Worm (Caenorhabditis elegans) whole organism, L4 larva: ENCODE data around the gene pbs-6.
A peak's percentile ranks its signal among the peaks of the same experiment; 100 is the strongest.

Experiments used
- D1046.2 ChIP-seq: fragments of 200-800 bp; sonication (Bioruptor generic); IDR thresholded peaks from 2 replicates; pipeline ENCODE4 v1.3.6; 2022; ENCODE audit warnings: missing genetic modification characterization, missing compliant biosample characterization
- F10B5.3 ChIP-seq: sonication (generic microtip); optimal IDR thresholded peaks from 2 replicates; lab custom pipeline; 2016; ENCODE audit warnings: mild to moderate bottlenecking, missing genetic modification characterization, missing compliant biosample characterization
- F26F4.8 ChIP-seq: fragments of 200-800 bp; sonication (Bioruptor generic); conservative IDR thresholded peaks from 2 replicates; pipeline ENCODE4 v1.3.6; 2022; ENCODE audit warnings: missing genetic modification characterization, missing compliant biosample characterization
- F37D6.2 ChIP-seq: sonication (generic microtip); optimal IDR thresholded peaks from 2 replicates; lab custom pipeline; 2016; ENCODE audit warnings: mild to moderate bottlenecking, missing genetic modification characterization, missing compliant biosample characterization
- R02D3.7 ChIP-seq: fragments of 150-350 bp; sonication (generic microtip); optimal IDR thresholded peaks from 3 replicates; lab custom pipeline; 2014; ENCODE audit warnings: missing biosample characterization, missing genetic modification characterization
- T20F7.1 ChIP-seq: fragments of 200-800 bp; sonication (Bioruptor generic); optimal IDR thresholded peaks from 2 replicates; lab custom pipeline; 2018; ENCODE audit warnings: mild to moderate bottlenecking, missing genetic modification characterization, missing compliant biosample characterization
- Y105C5A.15 ChIP-seq: fragments of 200-800 bp; sonication (Bioruptor generic); IDR thresholded peaks from 2 replicates; pipeline ENCODE4 v1.3.6; 2022; ENCODE audit warnings: missing genetic modification characterization, missing compliant biosample characterization
- Y48G9A.11 ChIP-seq: fragments of 200-800 bp; sonication (Bioruptor generic); IDR thresholded peaks from 2 replicates; pipeline ENCODE4 v1.3.6; 2022; ENCODE audit warnings: missing genetic modification reagents, missing genetic modification characterization, missing compliant biosample characterization
- aha-1 ChIP-seq: fragments of 150-350 bp; peaks from one replicate; lab custom pipeline; 2014; ENCODE audit warnings: missing biosample characterization, missing genetic modification characterization
- aly-2 ChIP-seq: sonication (generic microtip); optimal IDR thresholded peaks from 2 replicates; lab custom pipeline; 2018; ENCODE audit warnings: missing biosample characterization, missing genetic modification characterization
- arid-1 ChIP-seq: fragments of 200-800 bp; sonication (Bioruptor generic); conservative IDR thresholded peaks from 2 replicates; pipeline ENCODE4 v1.3.6; 2022; ENCODE audit warnings: missing genetic modification reagents, missing genetic modification characterization, missing compliant biosample characterization
- attf-4 ChIP-seq: sonication (generic microtip); optimal IDR thresholded peaks from 3 replicates; lab custom pipeline; 2017; ENCODE audit warnings: missing biosample characterization, missing genetic modification characterization
- ceh-20 ChIP-seq: fragments of 200-800 bp; sonication (Bioruptor generic); IDR thresholded peaks from 2 replicates; pipeline ENCODE4 v1.3.6; 2022; ENCODE audit warnings: missing genetic modification reagents, missing genetic modification characterization, missing compliant biosample characterization
- ceh-62 ChIP-seq: sonication (generic microtip); optimal IDR thresholded peaks from 2 replicates; lab custom pipeline; 2017; ENCODE audit warnings: missing biosample characterization, missing genetic modification characterization
- ceh-82 ChIP-seq: sonication (generic microtip); optimal IDR thresholded peaks from 2 replicates; lab custom pipeline; 2017; ENCODE audit warnings: missing biosample characterization, missing genetic modification characterization
- cey-2 ChIP-seq: sonication (generic microtip); optimal IDR thresholded peaks from 3 replicates; lab custom pipeline; 2017; ENCODE audit warnings: missing genetic modification characterization, mild to moderate bottlenecking, missing compliant biosample characterization, antibody characterized with exemption, borderline replicate concordance; ENCODE audit not compliant: insufficient read depth
- dmd-8 ChIP-seq: fragments of 200-800 bp; sonication (Bioruptor generic); IDR thresholded peaks from 2 replicates; pipeline ENCODE4 v1.3.6; 2022; ENCODE audit warnings: missing genetic modification characterization, missing compliant biosample characterization
- dmd-9 ChIP-seq: fragments of 200-800 bp; sonication (Bioruptor generic); IDR thresholded peaks from 2 replicates; pipeline ENCODE4 v1.3.6; 2022; ENCODE audit warnings: missing genetic modification reagents, missing genetic modification characterization, missing compliant biosample characterization
- dpl-1 ChIP-seq: fragments of 150-350 bp; optimal IDR thresholded peaks from 2 replicates; lab custom pipeline; 2014; ENCODE audit warnings: missing biosample characterization, missing genetic modification reagents, missing genetic modification characterization
- duxl-1 ChIP-seq: sonication (generic microtip); optimal IDR thresholded peaks from 2 replicates; lab custom pipeline; 2016; ENCODE audit warnings: mild to moderate bottlenecking, missing genetic modification characterization, moderate library complexity, missing compliant biosample characterization; ENCODE audit not compliant: poor library complexity
- dve-1 ChIP-seq: sonication (generic microtip); optimal IDR thresholded peaks from 2 replicates; lab custom pipeline; 2017; ENCODE audit warnings: antibody characterized with exemption, mild to moderate bottlenecking, missing genetic modification characterization, missing compliant biosample characterization; ENCODE audit not compliant: insufficient read depth
- fos-1 ChIP-seq: fragments of 150-350 bp; optimal IDR thresholded peaks from 2 replicates; lab custom pipeline; 2014; ENCODE audit warnings: missing biosample characterization, missing genetic modification characterization
- hif-1 ChIP-seq, 2 experiments: sonication (generic microtip); optimal IDR thresholded peaks; 2 replicates each; lab custom pipeline; 2016 to 2017; ENCODE audit warnings: missing compliant biosample characterization in 2 of 2, missing genetic modification characterization in 2 of 2, missing genetic modification reagents in 2 of 2, missing genotype in 2 of 2, mild to moderate bottlenecking in 1 of 2
- hlh-30 ChIP-seq: sonication (generic microtip); optimal IDR thresholded peaks from 2 replicates; lab custom pipeline; 2017; ENCODE audit warnings: antibody characterized with exemption, mild to moderate bottlenecking, missing genetic modification characterization, missing compliant biosample characterization; ENCODE audit not compliant: insufficient read depth
- hmg-1.1 ChIP-seq: fragments of 200-800 bp; sonication (Bioruptor generic); IDR thresholded peaks from 2 replicates; pipeline ENCODE4 v1.3.6; 2022; ENCODE audit warnings: missing genetic modification reagents, missing genetic modification characterization, missing compliant biosample characterization
- jun-1 ChIP-seq: fragments of 150-350 bp; optimal IDR thresholded peaks from 2 replicates; lab custom pipeline; 2014; ENCODE audit warnings: missing biosample characterization, missing genetic modification reagents, missing genetic modification characterization
- lim-7 ChIP-seq: fragments of 200-800 bp; sonication (Bioruptor generic); IDR thresholded peaks from 2 replicates; pipeline ENCODE4 v1.3.6; 2022; ENCODE audit warnings: missing genetic modification characterization, missing compliant biosample characterization
- lin-1 ChIP-seq: fragments of 200-800 bp; sonication (Bioruptor generic); IDR thresholded peaks from 2 replicates; pipeline ENCODE4 v1.3.6; 2022; ENCODE audit warnings: missing genetic modification reagents, missing genetic modification characterization, missing compliant biosample characterization
- lin-29 ChIP-seq: fragments of 200-800 bp; sonication (Bioruptor generic); IDR thresholded peaks from 2 replicates; pipeline ENCODE4 v1.3.6; 2022; ENCODE audit warnings: missing genetic modification reagents, missing genetic modification characterization, missing compliant biosample characterization
- lin-38 ChIP-seq: fragments of 200-800 bp; sonication (Bioruptor generic); IDR thresholded peaks from 2 replicates; pipeline ENCODE4 v1.3.6; 2022; ENCODE audit warnings: missing genetic modification reagents, missing genetic modification characterization, missing compliant biosample characterization
- mdt-29 ChIP-seq: fragments of 200-800 bp; sonication (Bioruptor generic); IDR thresholded peaks from 2 replicates; pipeline ENCODE4 v1.3.6; 2022; ENCODE audit warnings: missing genetic modification reagents, missing genetic modification characterization, missing compliant biosample characterization
- mep-1 ChIP-seq: fragments of 150-350 bp; sonication (generic microtip); optimal IDR thresholded peaks from 3 replicates; lab custom pipeline; 2014; ENCODE audit warnings: missing biosample characterization, missing genetic modification characterization
- mes-2 ChIP-seq: sonication (generic microtip); optimal IDR thresholded peaks from 2 replicates; lab custom pipeline; 2016; ENCODE audit warnings: missing genotype, mild to moderate bottlenecking, missing genetic modification characterization, missing compliant biosample characterization; ENCODE audit not compliant: poor library complexity, severe bottlenecking
- mxl-2 ChIP-seq: fragments of 200-800 bp; sonication (Bioruptor generic); conservative IDR thresholded peaks from 2 replicates; pipeline ENCODE4 v1.3.6; 2022; ENCODE audit warnings: missing genetic modification reagents, missing genetic modification characterization, missing compliant biosample characterization
- nhr-10 ChIP-seq: fragments of 150-350 bp; optimal IDR thresholded peaks from 2 replicates; lab custom pipeline; 2014; ENCODE audit warnings: missing biosample characterization, missing genetic modification characterization
- nhr-11 ChIP-seq: fragments of 150-350 bp; optimal IDR thresholded peaks from 2 replicates; lab custom pipeline; 2014; ENCODE audit warnings: missing biosample characterization, missing genetic modification characterization
- nhr-111 ChIP-seq: fragments of 200-800 bp; sonication (Bioruptor generic); optimal IDR thresholded peaks from 2 replicates; lab custom pipeline; 2018; ENCODE audit warnings: mild to moderate bottlenecking, missing genetic modification characterization, missing compliant biosample characterization
- nhr-25 ChIP-seq: sonication (generic microtip); optimal IDR thresholded peaks from 2 replicates; lab custom pipeline; 2017; ENCODE audit warnings: missing genetic modification characterization, mild to moderate bottlenecking, missing compliant biosample characterization, antibody characterized with exemption, moderate library complexity, borderline replicate concordance; ENCODE audit not compliant: insufficient read depth
- nhr-42 ChIP-seq: fragments of 200-800 bp; sonication (Bioruptor generic); IDR thresholded peaks from 2 replicates; pipeline ENCODE4 v1.3.6; 2022; ENCODE audit warnings: missing genetic modification characterization, missing compliant biosample characterization
- nhr-6 ChIP-seq: fragments of 150-350 bp; optimal IDR thresholded peaks from 2 replicates; lab custom pipeline; 2014; ENCODE audit warnings: missing biosample characterization, missing genetic modification characterization
- pha-4 ChIP-seq, 2 experiments: fragments of 150-350 bp in 1 of 2; fragments of 200-800 bp in 1 of 2; sonication (Bioruptor generic) in 1 of 2; IDR thresholded peaks in 1 of 2; optimal IDR thresholded peaks in 1 of 2; 2 replicates each; pipeline versions ENCODE4 v1.3.6 to Lab custom; 2014 to 2022; ENCODE audit warnings: missing genetic modification characterization in 2 of 2, missing genetic modification reagents in 2 of 2, missing biosample characterization in 1 of 2, missing compliant biosample characterization in 1 of 2
- php-3 ChIP-seq: fragments of 200-800 bp; sonication (Bioruptor generic); IDR thresholded peaks from 2 replicates; pipeline ENCODE4 v1.3.6; 2022; ENCODE audit warnings: missing genetic modification reagents, missing genetic modification characterization, missing compliant biosample characterization
- pqm-1 ChIP-seq: sonication (generic microtip); optimal IDR thresholded peaks from 2 replicates; lab custom pipeline; 2017; ENCODE audit warnings: missing biosample characterization, missing genetic modification characterization
- skn-1 ChIP-seq: fragments of 150-350 bp; optimal IDR thresholded peaks from 2 replicates; lab custom pipeline; 2014; ENCODE audit warnings: missing biosample characterization, missing genetic modification characterization
- snpc-1.2 ChIP-seq: fragments of 200-800 bp; sonication (Bioruptor generic); IDR thresholded peaks from 2 replicates; pipeline ENCODE4 v1.3.6; 2022; ENCODE audit warnings: missing genetic modification reagents, missing genetic modification characterization, missing compliant biosample characterization
- unc-62 ChIP-seq, 3 experiments: fragments of 150-350 bp in 1 of 3; sonication (generic microtip); optimal IDR thresholded peaks in 2 of 3; peaks in 1 of 3; 1 replicate in 1 of 3; 2 replicates in 2 of 3; lab custom pipeline; 2014 to 2017; ENCODE audit warnings: missing biosample characterization in 3 of 3, missing genetic modification characterization in 3 of 3, missing genetic modification reagents in 3 of 3, missing genotype in 1 of 3
- zfp-2 ChIP-seq: sonication (generic microtip); optimal IDR thresholded peaks from 2 replicates; lab custom pipeline; 2016; ENCODE audit warnings: mild to moderate bottlenecking, missing genetic modification characterization, missing compliant biosample characterization
- ztf-11 ChIP-seq: fragments of 150-350 bp; optimal IDR thresholded peaks from 2 replicates; lab custom pipeline; 2014; ENCODE audit warnings: missing biosample characterization, missing genetic modification characterization
- ztf-7 ChIP-seq: fragments of 150-350 bp; optimal IDR thresholded peaks from 2 replicates; lab custom pipeline; 2014; ENCODE audit warnings: missing biosample characterization, missing genetic modification characterization

pbs-6 gene

ce11 chrIII:8289181-8289580, 45.3 kb upstream of the pbs-6 start:
- TF ChIP-seq ztf-11 (tag; lab: Kevin White, UChicago) (no peak), ceh-20 (GFP tag; lab: Robert Waterston, UW) (no peak), lim-7 (GFP tag; lab: Robert Waterston, UW) (no peak), php-3 (no peak), lin-1 (GFP tag; lab: Robert Waterston, UW) (no peak), D1046.2 (no peak), aha-1 (tag; lab: Kevin White, UChicago) (no peak), ztf-7 (no peak)

ce11 chrIII:8287519-8287918, 43.6 kb upstream of the pbs-6 start:
- TF ChIP-seq Y48G9A.11 (GFP tag; lab: Robert Waterston, UW) (no peak), nhr-10 (no peak), cey-2 (tag; lab: Kevin White, UChicago) (no peak), dmd-9 (GFP tag; lab: Robert Waterston, UW) (no peak), ceh-20 (GFP tag; lab: Robert Waterston, UW) (peak; percentile 55; the same call in 1 of the 2 replicates), nhr-11 (peak; percentile 3), mdt-29 (GFP tag; lab: Robert Waterston, UW) (no peak), T20F7.1 (GFP tag; lab: Kevin White, UChicago) (no peak), jun-1 (tag; lab: Kevin White, UChicago) (no peak), ceh-62 (tag; lab: Kevin White, UChicago) (no peak), F26F4.8 (no peak), skn-1 (tag; lab: Kevin White, UChicago) (no peak), aha-1 (tag; lab: Kevin White, UChicago) (peak; percentile 94), mes-2 (peak; percentile 37), mep-1 (tag; lab: Kevin White, UChicago) (peak; percentile 9), nhr-42 (no peak), unc-62 (GFP tag; optimal IDR thresholded peaks at IDR 0.05 in 1 of 2; lab: Kevin White, UChicago) (peak in 1 of 2 experiments; percentile 86), unc-62 (tag; optimal IDR thresholded peaks at IDR 0.05; lab: Kevin White, UChicago) (no peak), arid-1 (GFP tag; lab: Robert Waterston, UW) (no peak), nhr-25 (tag; lab: Kevin White, UChicago) (no peak), attf-4 (no peak), aly-2 (tag; lab: Kevin White, UChicago) (no peak), lin-38 (GFP tag; lab: Robert Waterston, UW) (no peak), R02D3.7 (tag; lab: Kevin White, UChicago) (no peak), pha-4 (GFP tag; IDR thresholded peaks at IDR 0.05; lab: Robert Waterston, UW) (no peak), pha-4 (tag; optimal IDR thresholded peaks at IDR 0.05; lab: Kevin White, UChicago) (no peak), fos-1 (tag; lab: Kevin White, UChicago) (no peak), hif-1 (tag; optimal IDR thresholded peaks at IDR 0.05; lab: Kevin White, UChicago) (no peak), dve-1 (no peak), F10B5.3 (tag; lab: Kevin White, UChicago) (no peak), zfp-2 (no peak), dpl-1 (no peak), pqm-1 (tag; lab: Kevin White, UChicago) (no peak), nhr-111 (GFP tag; lab: Kevin White, UChicago) (no peak), snpc-1.2 (GFP tag; lab: Robert Waterston, UW) (no peak), hmg-1.1 (peak; percentile 26; the same call in 1 of the 2 replicates), lin-29 (GFP tag; lab: Robert Waterston, UW) (no peak), nhr-6 (tag; lab: Kevin White, UChicago) (no peak), ceh-82 (tag; lab: Kevin White, UChicago) (no peak), duxl-1 (tag; lab: Kevin White, UChicago) (no peak), Y105C5A.15 (GFP tag; lab: Robert Waterston, UW) (no peak), mxl-2 (GFP tag; lab: Robert Waterston, UW) (no peak), F37D6.2 (tag; lab: Kevin White, UChicago) (peak; percentile 10), hlh-30 (tag; lab: Kevin White, UChicago) (peak; percentile 3), dmd-8 (GFP tag; lab: Robert Waterston, UW) (no peak), lin-1 (GFP tag; lab: Robert Waterston, UW) (no peak)
